Fruit fly (Drosophila melanogaster) whole organism, embryonic: ENCODE results near the gene RapGAP1.

ENCODE experiments used
- Bteb2 ChIP-seq: fragments of 200-800 bp; sonication (Bioruptor generic); optimal IDR thresholded peaks from 2 replicates; lab custom pipeline; 2016; ENCODE audit warnings: missing biosample characterization, missing genetic modification characterization
- CG12104 ChIP-seq: fragments of 200-800 bp; sonication (Bioruptor generic); optimal IDR thresholded peaks from 3 replicates; lab custom pipeline; 2016; ENCODE audit warnings: missing biosample characterization, missing genetic modification characterization
- CG14441 ChIP-seq: fragments of 200-800 bp; sonication (Bioruptor generic); IDR thresholded peaks from 2 replicates; pipeline ENCODE4 v1.3.6; 2022; ENCODE audit warnings: missing biosample characterization, missing genetic modification characterization
- CG31224 ChIP-seq: fragments of 200-800 bp; sonication (Bioruptor generic); IDR thresholded peaks from 2 replicates; pipeline ENCODE4 v1.3.6; 2022; ENCODE audit warnings: missing biosample characterization, missing genetic modification characterization
- CG7963 ChIP-seq: fragments of 200-800 bp; sonication (Bioruptor generic); IDR thresholded peaks from 3 replicates; pipeline ENCODE4 v1.3.6; 2022; ENCODE audit warnings: missing biosample characterization, missing genetic modification characterization; ENCODE audit not compliant: partially characterized antibody
- D ChIP-seq, 2 experiments: fragments of 200-800 bp in 1 of 2; fragments of >200 bp in 1 of 2; sonication (Bioruptor generic) in 1 of 2; optimal IDR thresholded peaks; 2 replicates in 1 of 2; 3 replicates in 1 of 2; lab custom pipeline; 2017; ENCODE audit warnings: mild to moderate bottlenecking in 1 of 2, missing biosample characterization in 1 of 2, missing genetic modification characterization in 1 of 2, missing genetic modification reagents in 1 of 2
- Dip2 ChIP-seq: fragments of 200-800 bp; sonication (Bioruptor generic); IDR thresholded peaks from 2 replicates; pipeline ENCODE4 v1.3.6; 2022; ENCODE audit warnings: missing biosample characterization, missing genetic modification characterization
- Hr51 ChIP-seq, 2 experiments: fragments of 200-800 bp; sonication (Bioruptor generic); optimal IDR thresholded peaks; 2 replicates in 1 of 2; 3 replicates in 1 of 2; lab custom pipeline; 2016 to 2018; ENCODE audit warnings: missing biosample characterization in 2 of 2, missing genetic modification characterization in 2 of 2, mild to moderate bottlenecking in 1 of 2, moderate library complexity in 1 of 2
- chm ChIP-seq: fragments of 200-800 bp; sonication (Bioruptor generic); IDR thresholded peaks from 2 replicates; pipeline ENCODE4 v1.3.6; 2022; ENCODE audit warnings: missing biosample characterization, missing genetic modification characterization
- dan ChIP-seq: fragments of 200-800 bp; sonication (Bioruptor generic); IDR thresholded peaks from 2 replicates; pipeline ENCODE4 v1.3.6; 2022; ENCODE audit warnings: missing biosample characterization, missing genetic modification characterization
- eve ChIP-seq, 2 experiments: fragments of >200 bp; optimal IDR thresholded peaks; 2 replicates each; lab custom pipeline; 2017; ENCODE audit warnings: missing biosample characterization in 2 of 2, missing genetic modification characterization in 2 of 2
- eyg ChIP-seq: fragments of 200-800 bp; sonication (Bioruptor generic); optimal IDR thresholded peaks from 3 replicates; lab custom pipeline; 2016; ENCODE audit warnings: missing biosample characterization, missing genetic modification characterization
- luna ChIP-seq: fragments of 200-800 bp; sonication (Bioruptor generic); optimal IDR thresholded peaks from 2 replicates; lab custom pipeline; 2016; ENCODE audit warnings: missing biosample characterization, missing genetic modification characterization
- wek ChIP-seq: fragments of 200-800 bp; sonication (Bioruptor generic); optimal IDR thresholded peaks from 3 replicates; lab custom pipeline; 2018; ENCODE audit warnings: missing biosample characterization, mild to moderate bottlenecking, missing genetic modification characterization, moderate library complexity

- TF ChIP-seq eve (GFP tag; optimal IDR thresholded peaks at IDR 0.05; lab: Kevin White, UChicago) (peak in 1 of 2 experiments; percentile 73), Hr51 (GFP tag; optimal IDR thresholded peaks at IDR 0.05; lab: Kevin White, UChicago) (peak in 1 of 2 experiments; percentile 55), CG12104 (GFP tag; lab: Kevin White, UChicago) (no peak), CG7963 (GFP tag; lab: Robert Waterston, UW) (no peak), CG14441 (GFP tag; lab: Robert Waterston, UW) (peak; percentile 23; the same call in 1 of the 2 replicates), luna (GFP tag; lab: Kevin White, UChicago) (no peak), D (optimal IDR thresholded peaks at IDR 0.05; lab: Kevin White, UChicago) (no peak), D (GFP tag; optimal IDR thresholded peaks at IDR 0.05; lab: Kevin White, UChicago) (peak; percentile 55), eyg (GFP tag; lab: Kevin White, UChicago) (no peak), Bteb2 (GFP tag; lab: Kevin White, UChicago) (no peak), chm (no peak), wek (GFP tag; lab: Kevin White, UChicago) (no peak), CG31224 (GFP tag; lab: Robert Waterston, UW) (no peak), dan (no peak), Dip2 (no peak)
Measured at dm6 chr2L:7566627-7567026, 12.2 kb downstream of the RapGAP1 start.
